Fruit fly (Drosophila melanogaster) whole organism: Measurements from ENCODE around the gene Polr2F.

Experiments
- Dll ChIP-seq: fragments of >200 bp; optimal IDR thresholded peaks from 2 replicates; lab custom pipeline; 2017
- EcR ChIP-seq, 2 experiments: fragments of >200 bp; optimal IDR thresholded peaks; 2 replicates each; lab custom pipeline; 2017; ENCODE audit warnings: missing biosample characterization in 2 of 2, missing genetic modification characterization in 2 of 2, missing genetic modification reagents in 2 of 2
- pan ChIP-seq: fragments of >200 bp; optimal IDR thresholded peaks from 2 replicates; lab custom pipeline; 2017
- psq ChIP-seq: fragments of >200 bp; optimal IDR thresholded peaks from 2 replicates; lab custom pipeline; 2017
- usp ChIP-seq: fragments of >200 bp; optimal IDR thresholded peaks from 2 replicates; lab custom pipeline; 2017; ENCODE audit warnings: missing biosample characterization, missing genetic modification characterization, mixed read lengths

dm6 chr3R:5387564-5387963 is 16.0 kb downstream of the Polr2F start, which contains the start of gene CG14668:
- TF ChIP-seq psq: no peak
- TF ChIP-seq Dll (lab: Kevin White, UChicago): no peak
- no peak for TF ChIP-seq EcR (GFP tag; optimal IDR thresholded peaks at IDR 0.05; lab: Kevin White, UChicago)
- TF ChIP-seq pan (lab: Kevin White, UChicago): no peak
- no peak for TF ChIP-seq usp
